Fruit fly (Drosophila melanogaster) whole organism, adult: ENCODE data around the gene exex.

ENCODE experiments used
- CG5204 ChIP-seq: fragments of 200-800 bp; sonication (Bioruptor generic); optimal IDR thresholded peaks from 2 replicates; lab custom pipeline; 2016; ENCODE audit warnings: missing biosample characterization, missing genetic modification characterization
- Mnt ChIP-seq: fragments of 200-800 bp; sonication (Bioruptor generic); optimal IDR thresholded peaks from 2 replicates; lab custom pipeline; 2016; ENCODE audit warnings: missing biosample characterization, mild to moderate bottlenecking, missing genetic modification characterization
- tj ChIP-seq: fragments of 200-800 bp; sonication (Bioruptor generic); optimal IDR thresholded peaks from 3 replicates; lab custom pipeline; 2017; ENCODE audit warnings: missing biosample characterization, mild to moderate bottlenecking, missing genetic modification characterization, moderate library complexity

dm6 chr3L:7953728-7954127 is 5.7 kb downstream of the exex start:
- TF ChIP-seq tj (GFP tag; lab: Kevin White, UChicago) = no peak
- TF ChIP-seq Mnt (GFP tag; lab: Kevin White, UChicago) = no peak
- no peak for TF ChIP-seq CG5204
